Fruit fly (Drosophila melanogaster): ENCODE results near the gene CG15468.

Gene CG15468

DNA sequence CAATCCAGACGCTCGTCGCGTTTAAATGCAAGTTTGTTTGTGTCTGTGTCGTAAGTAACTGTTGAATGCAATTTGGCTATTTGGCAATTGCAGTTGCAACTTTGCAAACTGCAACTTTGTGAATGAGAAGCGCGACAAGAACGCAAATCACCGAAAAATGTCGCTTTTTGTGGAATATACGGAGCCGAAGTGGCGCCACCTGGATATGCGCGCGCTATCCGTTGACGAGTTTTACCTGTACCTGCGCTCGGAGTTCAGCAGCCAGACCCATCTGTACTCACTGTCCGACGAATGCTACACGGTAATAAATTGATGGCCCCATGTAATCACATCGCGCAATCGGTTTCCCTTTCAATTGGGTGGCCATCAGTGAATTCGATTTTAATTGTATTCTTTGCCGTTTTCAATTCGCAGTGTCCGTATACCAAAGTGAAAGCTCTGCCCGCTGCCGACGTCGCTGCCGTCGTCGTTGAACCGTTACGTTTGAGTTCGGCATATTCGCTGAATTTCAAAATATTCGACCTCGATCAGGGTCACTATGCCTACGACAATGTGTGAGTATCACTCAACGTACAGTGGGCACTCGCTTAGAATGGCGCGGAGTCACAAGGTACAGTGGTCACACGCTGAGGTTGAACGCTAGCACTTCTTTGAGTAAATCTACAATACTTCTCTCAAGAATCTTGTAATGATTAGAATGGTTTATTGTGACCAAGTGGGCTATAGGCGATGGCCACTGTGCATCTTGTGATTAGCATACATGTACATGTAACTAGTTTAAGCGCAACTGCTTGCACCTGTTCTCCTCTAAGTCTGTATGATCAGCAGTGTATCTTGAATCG lies 41.7 kb downstream of the CG15468 start (continued):
- TF ChIP-seq nom (GFP tag; optimal IDR thresholded peaks at IDR 0.05): peak; percentile 8
- TF ChIP-seq CG11398 (GFP tag; optimal IDR thresholded peaks at IDR 0.05): peak; percentile 70
- no peak for TF ChIP-seq inv (GFP tag; IDR thresholded peaks at IDR 0.05; ENCODE audit: partially characterized antibody)
- TF ChIP-seq Oli (tag; optimal IDR thresholded peaks at IDR 0.05): peak; percentile 89
- no peak for TF ChIP-seq CG7963 (GFP tag; IDR thresholded peaks at IDR 0.05; ENCODE audit: partially characterized antibody)
- peak; percentile 82 for TF ChIP-seq CG9215 (GFP tag; IDR thresholded peaks at IDR 0.05)
- peak; percentile 86 for TF ChIP-seq lilli (GFP tag; optimal IDR thresholded peaks at IDR 0.05)
- peak; percentile 45 for TF ChIP-seq CG10431 (GFP tag; optimal IDR thresholded peaks at IDR 0.05)
- TF ChIP-seq CG14667 (GFP tag; IDR thresholded peaks at IDR 0.05): peak; percentile 86
- TF ChIP-seq Ssrp (tag; optimal IDR thresholded peaks at IDR 0.05): peak; percentile 72
- TF ChIP-seq eve (GFP tag; optimal IDR thresholded peaks at IDR 0.05): no peak
- TF ChIP-seq CG18476 (GFP tag; optimal IDR thresholded peaks at IDR 0.05): peak; percentile 75
- TF ChIP-seq crol (GFP tag; IDR thresholded peaks at IDR 0.05): no peak
- TF ChIP-seq Tbp (GFP tag; optimal IDR thresholded peaks at IDR 0.05): no peak
- TF ChIP-seq sens-2 (GFP tag; IDR thresholded peaks at IDR 0.05): peak; percentile 67; the same call in 1 of the 2 replicates
- TF ChIP-seq GATAe (GFP tag; conservative IDR thresholded peaks at IDR 0.05): peak; percentile 34; the same call in 1 of the 2 replicates
- peak; percentile 61 for TF ChIP-seq CG10321 (GFP tag; IDR thresholded peaks at IDR 0.05)
- TF ChIP-seq CG10209 (GFP tag; optimal IDR thresholded peaks at IDR 0.05): peak; percentile 80
- no peak for TF ChIP-seq Asciz (GFP tag; optimal IDR thresholded peaks at IDR 0.05)
- 0 out of 2 replicates have a peak, but pooled peaks have one; percentile 23 for TF ChIP-seq Dref (GFP tag; IDR thresholded peaks at IDR 0.05)
- TF ChIP-seq CG14860 (GFP tag; IDR thresholded peaks at IDR 0.05; ENCODE audit: partially characterized antibody): no peak
- TF ChIP-seq emc (GFP tag; optimal IDR thresholded peaks at IDR 0.05): peak; percentile 71
- peak; percentile 33 for TF ChIP-seq twi (tag; optimal IDR thresholded peaks at IDR 0.05)
- peak; percentile 78 for TF ChIP-seq shn (GFP tag; optimal IDR thresholded peaks at IDR 0.05)
- TF ChIP-seq chn (GFP tag; optimal IDR thresholded peaks at IDR 0.05): peak; percentile 67
- no peak for TF ChIP-seq CG17186 (GFP tag; optimal IDR thresholded peaks at IDR 0.05)
- TF ChIP-seq CG14441 (GFP tag; IDR thresholded peaks at IDR 0.05): peak; percentile 93
- TF ChIP-seq Hr3 (GFP tag; optimal IDR thresholded peaks at IDR 0.05): peak; percentile 73
- TF ChIP-seq slbo (GFP tag; IDR thresholded peaks at IDR 0.05): peak; percentile 94
- peak; percentile 73; the same call in 1 of the 2 replicates for TF ChIP-seq chm (GFP tag; IDR thresholded peaks at IDR 0.05)
- peak; percentile 71 for TF ChIP-seq CG9437 (GFP tag; optimal IDR thresholded peaks at IDR 0.05)
- no peak for TF ChIP-seq Elba2 (GFP tag; optimal IDR thresholded peaks at IDR 0.05)
- peak; percentile 82 for TF ChIP-seq CG7372 (GFP tag; IDR thresholded peaks at IDR 0.05)
- TF ChIP-seq CG5180 (GFP tag; optimal IDR thresholded peaks at IDR 0.05): peak; percentile 44
- peak; percentile 72 for TF ChIP-seq onecut (GFP tag; IDR thresholded peaks at IDR 0.05)
- TF ChIP-seq B-H1 (GFP tag; IDR thresholded peaks at IDR 0.05): peak; percentile 80
- TF ChIP-seq so (GFP tag; IDR thresholded peaks at IDR 0.05): peak; percentile 81
- TF ChIP-seq Max (GFP tag; optimal IDR thresholded peaks at IDR 0.05): peak; percentile 60
- peak; percentile 90 for TF ChIP-seq Aef1 (GFP tag; IDR thresholded peaks at IDR 0.05)
- TF ChIP-seq BtbVII (GFP tag; optimal IDR thresholded peaks at IDR 0.05): peak; percentile 71
- TF ChIP-seq CTCF (GFP tag; optimal IDR thresholded peaks at IDR 0.05): peak; percentile 92
- peak; percentile 82 for TF ChIP-seq CG32767 (GFP tag; IDR thresholded peaks at IDR 0.05)
- TF ChIP-seq amos (GFP tag; IDR thresholded peaks at IDR 0.05; ENCODE audit: partially characterized antibody): no peak
- peak; percentile 79 for TF ChIP-seq dmrt99B (tag; optimal IDR thresholded peaks at IDR 0.05)
- peak; percentile 97 for TF ChIP-seq Rfx (GFP tag; IDR thresholded peaks at IDR 0.05)
- TF ChIP-seq CG2712 (tag; optimal IDR thresholded peaks at IDR 0.05): peak; percentile 71
- peak; percentile 48 for TF ChIP-seq dmrt11E (tag; optimal IDR thresholded peaks at IDR 0.05)
- TF ChIP-seq CG4707 (GFP tag; optimal IDR thresholded peaks at IDR 0.05): peak; percentile 53
- no peak for TF ChIP-seq pzg (GFP tag; optimal IDR thresholded peaks at IDR 0.05)

All from whole organism, embryonic.